Fruit fly (Drosophila melanogaster) whole organism, wandering third instar larva: Measurements from ENCODE around the gene Myo95E.

Experiments
- CG32264 ChIP-seq: fragments of 200-800 bp; sonication (Bioruptor generic); optimal IDR thresholded peaks from 2 replicates; lab custom pipeline; 2016; ENCODE audit warnings: missing biosample characterization, missing genetic modification characterization
- CG9705 ChIP-seq: fragments of 200-800 bp; sonication (Bioruptor generic); optimal IDR thresholded peaks from 2 replicates; lab custom pipeline; 2018; ENCODE audit warnings: missing biosample characterization, mild to moderate bottlenecking, missing genetic modification characterization
- Dfd ChIP-seq: fragments of >200 bp; optimal IDR thresholded peaks from 2 replicates; lab custom pipeline; 2017; ENCODE audit warnings: missing biosample characterization, missing genetic modification characterization
- GATAd ChIP-seq: sonication (Bioruptor generic); optimal IDR thresholded peaks from 2 replicates; lab custom pipeline; 2016; ENCODE audit warnings: missing biosample characterization, missing genetic modification characterization
- HLH106 ChIP-seq: fragments of 200-800 bp; optimal IDR thresholded peaks from 3 replicates; lab custom pipeline; 2019; ENCODE audit warnings: missing biosample characterization, mild to moderate bottlenecking, missing genetic modification characterization, moderate library complexity
- Hnf4 ChIP-seq: fragments of 200-800 bp; sonication (Bioruptor generic); optimal IDR thresholded peaks from 2 replicates; lab custom pipeline; 2016; ENCODE audit warnings: missing biosample characterization, mild to moderate bottlenecking, missing genetic modification characterization
- Hr78 ChIP-seq: fragments of >200 bp; optimal IDR thresholded peaks from 2 replicates; lab custom pipeline; 2017; ENCODE audit warnings: missing biosample characterization, missing genetic modification characterization
- Hr83 ChIP-seq: fragments of 200-300 bp; sonication (Bioruptor generic); optimal IDR thresholded peaks from 2 replicates; lab custom pipeline; 2016; ENCODE audit warnings: missing biosample characterization, mild to moderate bottlenecking, missing genetic modification characterization, moderate library complexity; ENCODE audit not compliant: poor library complexity, severe bottlenecking
- Jra ChIP-seq: sonication (Bioruptor generic); optimal IDR thresholded peaks from 2 replicates; lab custom pipeline; 2016; ENCODE audit warnings: missing biosample characterization, missing genetic modification characterization
- Mio ChIP-seq: sonication (Bioruptor generic); optimal IDR thresholded peaks from 2 replicates; lab custom pipeline; 2016; ENCODE audit warnings: missing biosample characterization, missing genetic modification characterization
- Myc ChIP-seq: fragments of >200 bp; optimal IDR thresholded peaks from 2 replicates; lab custom pipeline; 2017
- N ChIP-seq: fragments of >200 bp; optimal IDR thresholded peaks from 2 replicates; lab custom pipeline; 2018; ENCODE audit warnings: missing biosample characterization, missing external identifiers, missing genetic modification characterization
- OdsH ChIP-seq: fragments of 200-800 bp; sonication (Bioruptor generic); optimal IDR thresholded peaks from 2 replicates; lab custom pipeline; 2016; ENCODE audit warnings: missing biosample characterization, mild to moderate bottlenecking, missing genetic modification characterization
- Rel ChIP-seq, 2 experiments: fragments of 200-800 bp; sonication (Bioruptor generic) in 1 of 2; optimal IDR thresholded peaks; 2 replicates in 1 of 2; 3 replicates in 1 of 2; lab custom pipeline; 2016 to 2019; ENCODE audit warnings: mild to moderate bottlenecking in 2 of 2, missing biosample characterization in 2 of 2, missing genetic modification characterization in 2 of 2, moderate library complexity in 1 of 2
- Sp1 ChIP-seq: fragments of 200-800 bp; sonication (Bioruptor generic); optimal IDR thresholded peaks from 3 replicates; lab custom pipeline; 2019; ENCODE audit warnings: missing biosample characterization, mild to moderate bottlenecking, missing genetic modification characterization, moderate library complexity
- Vsx2 ChIP-seq: fragments of 200-300, 225-300 bp; sonication (Bioruptor generic); optimal IDR thresholded peaks from 2 replicates; lab custom pipeline; 2018; ENCODE audit warnings: missing biosample characterization, missing genetic modification characterization; ENCODE audit not compliant: partially characterized antibody
- br ChIP-seq: fragments of 200-800 bp; sonication (Bioruptor generic); optimal IDR thresholded peaks from 2 replicates; lab custom pipeline; 2016; ENCODE audit warnings: missing biosample characterization, missing genetic modification characterization
- brk ChIP-seq: fragments of 200-800 bp; sonication (Bioruptor generic); optimal IDR thresholded peaks from 2 replicates; lab custom pipeline; 2016; ENCODE audit warnings: missing biosample characterization, mild to moderate bottlenecking, missing genetic modification characterization
- dl ChIP-seq, 2 experiments: fragments of 175-275, 200-275 bp in 1 of 2; fragments of 200-275 bp in 1 of 2; sonication (Bioruptor generic); optimal IDR thresholded peaks; lab custom pipeline; 2018; ENCODE audit warnings: mild to moderate bottlenecking in 2 of 2, missing biosample characterization in 2 of 2, missing genetic modification characterization in 2 of 2, moderate library complexity in 2 of 2; ENCODE audit not compliant: partially characterized antibody in 2 of 2, insufficient read depth in 1 of 2
- dmrt93B ChIP-seq: fragments of 200-800 bp; sonication (Bioruptor generic); optimal IDR thresholded peaks from 2 replicates; lab custom pipeline; 2018; ENCODE audit warnings: missing biosample characterization, mild to moderate bottlenecking, missing genetic modification characterization
- dsf ChIP-seq: sonication (Bioruptor generic); optimal IDR thresholded peaks from 2 replicates; lab custom pipeline; 2016; ENCODE audit warnings: missing biosample characterization, missing genetic modification characterization, borderline replicate concordance
- ey ChIP-seq: fragments of 200-800 bp; sonication (Bioruptor generic); optimal IDR thresholded peaks from 2 replicates; lab custom pipeline; 2016; ENCODE audit warnings: missing biosample characterization, missing genetic modification characterization
- foxo ChIP-seq, 2 experiments: fragments of 200-800 bp; sonication (Bioruptor generic); optimal IDR thresholded peaks; 2 replicates in 1 of 2; 3 replicates in 1 of 2; lab custom pipeline; 2016 to 2017; ENCODE audit warnings: missing biosample characterization in 2 of 2, missing genetic modification characterization in 2 of 2
- fru ChIP-seq: fragments of 200-800 bp; sonication (Bioruptor generic); optimal IDR thresholded peaks from 3 replicates; lab custom pipeline; 2016; ENCODE audit warnings: missing biosample characterization, mild to moderate bottlenecking, missing genetic modification characterization
- h ChIP-seq: fragments of 200-800 bp; sonication (Bioruptor generic); optimal IDR thresholded peaks from 3 replicates; lab custom pipeline; 2016; ENCODE audit warnings: missing biosample characterization, mild to moderate bottlenecking, missing genetic modification characterization
- jim ChIP-seq: fragments of 175-275, 200-325 bp; sonication (Bioruptor generic); optimal IDR thresholded peaks from 2 replicates; lab custom pipeline; 2016; ENCODE audit warnings: missing biosample characterization, mild to moderate bottlenecking, missing genetic modification characterization
- pan ChIP-seq: fragments of >200 bp; optimal IDR thresholded peaks from 2 replicates; lab custom pipeline; 2017
- psq ChIP-seq: fragments of 200-800 bp; sonication (Bioruptor generic); optimal IDR thresholded peaks from 3 replicates; lab custom pipeline; 2017; ENCODE audit warnings: missing biosample characterization, mild to moderate bottlenecking, missing genetic modification characterization, moderate library complexity
- rgr ChIP-seq: fragments of 200-800 bp; sonication (Bioruptor generic); optimal IDR thresholded peaks from 3 replicates; lab custom pipeline; 2016; ENCODE audit warnings: missing biosample characterization, mild to moderate bottlenecking, missing genetic modification characterization
- sage ChIP-seq: fragments of 200-800 bp; sonication (Bioruptor generic); optimal IDR thresholded peaks from 2 replicates; lab custom pipeline; 2016; ENCODE audit warnings: missing biosample characterization, mild to moderate bottlenecking, missing genetic modification characterization
- sv ChIP-seq: fragments of 200-800 bp; sonication (Bioruptor generic); optimal IDR thresholded peaks from 3 replicates; lab custom pipeline; 2016; ENCODE audit warnings: missing biosample characterization, missing genetic modification characterization
- tai ChIP-seq: sonication (Bioruptor generic); optimal IDR thresholded peaks from 2 replicates; lab custom pipeline; 2016; ENCODE audit warnings: missing biosample characterization, missing genetic modification characterization
- usp ChIP-seq: fragments of >200 bp; optimal IDR thresholded peaks from 2 replicates; lab custom pipeline; 2017; ENCODE audit warnings: missing biosample characterization, missing genetic modification characterization
- woc ChIP-seq: sonication (Bioruptor generic); optimal IDR thresholded peaks from 2 replicates; lab custom pipeline; 2016; ENCODE audit warnings: missing biosample characterization, mild to moderate bottlenecking, missing genetic modification characterization

The Myo95E gene

DNA sequence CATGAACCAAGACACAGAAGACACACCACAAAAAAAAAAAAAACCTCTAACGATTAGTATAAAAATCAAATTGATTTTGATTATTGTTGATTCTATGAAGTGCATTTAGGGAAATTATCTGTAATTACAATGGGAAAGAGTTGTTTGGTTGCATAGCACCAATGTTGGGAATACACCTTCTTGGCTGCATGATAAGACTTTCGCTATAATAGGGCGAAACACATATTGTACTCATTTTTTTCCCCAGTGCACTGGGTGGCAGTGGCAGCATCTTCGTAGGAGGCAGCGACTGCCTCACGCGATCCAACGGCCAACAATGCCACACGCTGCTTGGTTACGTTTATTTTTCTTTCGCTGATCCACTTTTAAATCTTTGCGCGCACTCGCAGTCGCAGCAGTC lies 42.7 kb upstream of the Myo95E start:
- TF ChIP-seq sv (GFP tag; lab: Kevin White, UChicago), result no peak
- TF ChIP-seq dl (GFP tag; optimal IDR thresholded peaks at IDR 0.05; lab: Kevin White, UChicago; ENCODE audit: insufficient read depth in 1 of 2, partially characterized antibody in 2 of 2), result no peak
- no peak for TF ChIP-seq Jra (GFP tag; lab: Kevin White, UChicago)
- TF ChIP-seq dsf (GFP tag; lab: Kevin White, UChicago), result no peak
- no peak for TF ChIP-seq OdsH (GFP tag; lab: Kevin White, UChicago)
- TF ChIP-seq brk, result no peak
- no peak for TF ChIP-seq usp (GFP tag; lab: Kevin White, UChicago)
- TF ChIP-seq tai (GFP tag; lab: Kevin White, UChicago), result no peak
- TF ChIP-seq br (GFP tag; lab: Kevin White, UChicago), result no peak
- TF ChIP-seq ey, result no peak
- TF ChIP-seq Hr78 (GFP tag; lab: Kevin White, UChicago), result no peak
- TF ChIP-seq jim, result no peak
- TF ChIP-seq Hnf4 (GFP tag; lab: Kevin White, UChicago), result no peak
- TF ChIP-seq HLH106 (tag; lab: Kevin White, UChicago), result no peak
- no peak for TF ChIP-seq sage
- TF ChIP-seq fru (GFP tag; lab: Kevin White, UChicago), result no peak
- no peak for TF ChIP-seq Myc (lab: Kevin White, UChicago)

dm6 chr3R:24203426-24203825 lies 42.1 kb upstream of the Myo95E start:
- TF ChIP-seq br (GFP tag; lab: Kevin White, UChicago), result peak; percentile 77
- TF ChIP-seq Myc (lab: Kevin White, UChicago), result no peak
- no peak for TF ChIP-seq dl (GFP tag; optimal IDR thresholded peaks at IDR 0.05; lab: Kevin White, UChicago; ENCODE audit: insufficient read depth in 1 of 2, partially characterized antibody in 2 of 2)
- peak; percentile 81 for TF ChIP-seq woc (GFP tag; lab: Kevin White, UChicago)
- peak; percentile 66 for TF ChIP-seq dmrt93B (GFP tag; lab: Kevin White, UChicago)
- TF ChIP-seq fru (GFP tag; lab: Kevin White, UChicago), result peak; percentile 75
- peak; percentile 67 for TF ChIP-seq HLH106 (tag; lab: Kevin White, UChicago)
- no peak for TF ChIP-seq Vsx2 (GFP tag; lab: Kevin White, UChicago)
- peak; percentile 78 for TF ChIP-seq h (GFP tag; lab: Kevin White, UChicago)
- peak; percentile 74 for TF ChIP-seq OdsH (GFP tag; lab: Kevin White, UChicago)
- peak; percentile 61 for TF ChIP-seq sage
- TF ChIP-seq rgr, result peak; percentile 70
- no peak for TF ChIP-seq Mio
- peak in 1 of 2 experiments; percentile 76 for TF ChIP-seq foxo (GFP tag; optimal IDR thresholded peaks at IDR 0.05; lab: Kevin White, UChicago)
- TF ChIP-seq ey, result peak; percentile 78
- peak; percentile 48 for TF ChIP-seq CG32264 (GFP tag; lab: Kevin White, UChicago)
- TF ChIP-seq Sp1 (GFP tag; lab: Kevin White, UChicago), result peak; percentile 79
- no peak for TF ChIP-seq dsf (GFP tag; lab: Kevin White, UChicago)
- TF ChIP-seq Rel (GFP tag; optimal IDR thresholded peaks at IDR 0.05; lab: Kevin White, UChicago), result peak; percentile 71
- no peak for TF ChIP-seq Rel (tag; optimal IDR thresholded peaks at IDR 0.05; lab: Kevin White, UChicago)
- no peak for TF ChIP-seq sv (GFP tag; lab: Kevin White, UChicago)
- TF ChIP-seq psq, result peak; percentile 54

DNA sequence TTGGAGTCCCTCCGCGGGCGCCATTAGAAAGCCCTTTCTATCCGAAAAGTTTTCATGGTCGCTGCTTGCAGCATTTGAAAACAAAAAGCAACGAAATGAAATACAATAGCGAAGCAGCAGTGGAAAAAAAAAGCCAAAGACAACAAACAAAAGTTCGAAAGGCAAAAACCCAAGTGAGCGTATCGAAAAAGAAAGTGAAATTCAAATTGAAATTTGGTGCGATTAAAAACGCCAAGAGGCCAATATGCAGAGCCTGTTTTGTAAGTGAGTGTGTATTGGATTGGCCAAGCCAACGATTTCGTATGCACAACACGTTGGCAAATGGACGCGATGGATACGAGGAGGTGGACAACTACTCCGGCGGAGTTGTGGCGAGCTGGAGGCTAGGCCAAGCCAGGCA lies 41.4 kb upstream of the Myo95E start:
- TF ChIP-seq OdsH (GFP tag; lab: Kevin White, UChicago) (no peak), jim (no peak), sv (GFP tag; lab: Kevin White, UChicago) (no peak), Hnf4 (GFP tag; lab: Kevin White, UChicago) (no peak), Myc (lab: Kevin White, UChicago) (no peak), HLH106 (tag; lab: Kevin White, UChicago) (no peak), fru (GFP tag; lab: Kevin White, UChicago) (no peak), Hr83 (GFP tag; lab: Kevin White, UChicago) (no peak), N (GFP tag; lab: Kevin White, UChicago) (no peak)

- TF ChIP-seq Hr78 (GFP tag; lab: Kevin White, UChicago) (no peak), h (GFP tag; lab: Kevin White, UChicago) (peak; percentile 95), dl (GFP tag; optimal IDR thresholded peaks at IDR 0.05; lab: Kevin White, UChicago; ENCODE audit: insufficient read depth in 1 of 2, partially characterized antibody in 2 of 2) (no peak), Rel (GFP tag; optimal IDR thresholded peaks at IDR 0.05; lab: Kevin White, UChicago) (peak; percentile 20), Rel (tag; optimal IDR thresholded peaks at IDR 0.05; lab: Kevin White, UChicago) (peak; percentile 84), woc (GFP tag; lab: Kevin White, UChicago) (peak; percentile 95), brk (no peak), fru (GFP tag; lab: Kevin White, UChicago) (peak; percentile 94), usp (GFP tag; lab: Kevin White, UChicago) (no peak), pan (lab: Kevin White, UChicago) (no peak), N (GFP tag; lab: Kevin White, UChicago) (no peak), jim (peak; percentile 1), CG32264 (GFP tag; lab: Kevin White, UChicago) (peak; percentile 77), GATAd (GFP tag; lab: Kevin White, UChicago) (peak; percentile 83), Sp1 (GFP tag; lab: Kevin White, UChicago) (peak; percentile 94), HLH106 (tag; lab: Kevin White, UChicago) (peak; percentile 98), CG9705 (GFP tag; lab: Kevin White, UChicago) (peak; percentile 96), Myc (lab: Kevin White, UChicago) (no peak), Hnf4 (GFP tag; lab: Kevin White, UChicago) (peak; percentile 93), br (GFP tag; lab: Kevin White, UChicago) (peak; percentile 89), dsf (GFP tag; lab: Kevin White, UChicago) (peak; percentile 84), Hr83 (GFP tag; lab: Kevin White, UChicago) (peak; percentile 48), rgr (peak; percentile 95), foxo (GFP tag; optimal IDR thresholded peaks at IDR 0.05; lab: Kevin White, UChicago) (peak in 1 of 2 experiments; percentile 97), sv (GFP tag; lab: Kevin White, UChicago) (peak; percentile 88), Jra (GFP tag; lab: Kevin White, UChicago) (peak; percentile 85), ey (peak; percentile 93), tai (GFP tag; lab: Kevin White, UChicago) (no peak), Vsx2 (GFP tag; lab: Kevin White, UChicago) (peak; percentile 48), dmrt93B (GFP tag; lab: Kevin White, UChicago) (peak; percentile 93), Dfd (GFP tag; lab: Kevin White, UChicago) (no peak), Mio (peak; percentile 58)
These were observed 32.1 kb upstream of the Myo95E start, which contains the start of the genes SMC6 and CG6204 for dm6 chr3R:24193373-24193879. TSS of gene SMC6 (minus strand) at chr3R:24193423. TSS of gene CG6204 (plus strand) at chr3R:24193832.
